Fruit fly (Drosophila melanogaster) whole organism, embryonic: Measurements from ENCODE around the gene CG13309.

Experiments used
- B-H1 ChIP-seq: fragments of 200-800 bp; sonication (Bioruptor generic); IDR thresholded peaks from 3 replicates; pipeline ENCODE4 v1.3.6; 2022; ENCODE audit warnings: missing biosample characterization, missing genetic modification characterization
- CG10654 ChIP-seq: fragments of 200-800 bp; sonication (Bioruptor generic); optimal IDR thresholded peaks from 2 replicates; lab custom pipeline; 2016; ENCODE audit warnings: missing biosample characterization, missing genetic modification characterization
- CG11504 ChIP-seq: fragments of 200-800 bp; sonication (Bioruptor generic); optimal IDR thresholded peaks from 3 replicates; lab custom pipeline; 2019; ENCODE audit warnings: missing biosample characterization, mild to moderate bottlenecking, missing genetic modification characterization, moderate library complexity
- CG12236 ChIP-seq: fragments of 200-800 bp; sonication (Bioruptor generic); optimal IDR thresholded peaks from 2 replicates; lab custom pipeline; 2016; ENCODE audit warnings: missing biosample characterization, missing genetic modification characterization
- CG12391 ChIP-seq: fragments of 200-800 bp; sonication (Bioruptor generic); optimal IDR thresholded peaks from 3 replicates; lab custom pipeline; 2018; ENCODE audit warnings: missing biosample characterization, mild to moderate bottlenecking, missing genetic modification characterization, moderate library complexity
- CG14014 ChIP-seq: fragments of 200-800 bp; sonication (Bioruptor generic); IDR thresholded peaks from 2 replicates; pipeline ENCODE4 v1.3.6; 2022; ENCODE audit warnings: missing biosample characterization, missing genetic modification characterization
- CG14965 ChIP-seq: fragments of 200-800 bp; sonication (Bioruptor generic); optimal IDR thresholded peaks from 2 replicates; lab custom pipeline; 2016; ENCODE audit warnings: missing biosample characterization, missing genetic modification characterization, borderline replicate concordance
- CG15601 ChIP-seq: fragments of 200-800 bp; sonication (Bioruptor generic); optimal IDR thresholded peaks from 3 replicates; lab custom pipeline; 2019; ENCODE audit warnings: missing biosample characterization, mild to moderate bottlenecking, missing genetic modification characterization, moderate library complexity
- CG18011 ChIP-seq: fragments of 200-800 bp; sonication (Bioruptor generic); optimal IDR thresholded peaks from 2 replicates; lab custom pipeline; 2017; ENCODE audit warnings: missing biosample characterization, missing genetic modification characterization, mild to moderate bottlenecking, moderate library complexity, missing genotype
- CG2712 ChIP-seq: fragments of 200-800 bp; optimal IDR thresholded peaks from 3 replicates; lab custom pipeline; 2019; ENCODE audit warnings: missing biosample characterization, mild to moderate bottlenecking, missing genetic modification characterization, moderate library complexity
- CG30020 ChIP-seq: fragments of 200-800 bp; optimal IDR thresholded peaks from 2 replicates; lab custom pipeline; 2019; ENCODE audit warnings: missing biosample characterization, mild to moderate bottlenecking, missing genetic modification characterization, moderate library complexity
- CG3847 ChIP-seq: fragments of 200-800 bp; sonication (Bioruptor generic); IDR thresholded peaks from 2 replicates; pipeline ENCODE4 v1.3.6; 2022; ENCODE audit warnings: missing biosample characterization, missing genetic modification characterization
- CG3995 ChIP-seq: fragments of 200-800 bp; sonication (Bioruptor generic); optimal IDR thresholded peaks from 3 replicates; lab custom pipeline; 2016; ENCODE audit warnings: missing biosample characterization, missing genetic modification characterization
- CG6683 ChIP-seq: fragments of 200-800 bp; sonication (Bioruptor generic); optimal IDR thresholded peaks from 2 replicates; lab custom pipeline; 2017; ENCODE audit warnings: missing biosample characterization, mild to moderate bottlenecking, missing genetic modification characterization, missing genetic modification reagents
- CG8281 ChIP-seq: fragments of 200-800 bp; sonication (Bioruptor generic); optimal IDR thresholded peaks from 2 replicates; lab custom pipeline; 2018; ENCODE audit warnings: missing biosample characterization, mild to moderate bottlenecking, missing genetic modification characterization, moderate library complexity
- CG8290 ChIP-seq, 3 experiments: fragments of 200-800 bp; sonication (Bioruptor generic); optimal IDR thresholded peaks; 2 replicates each; lab custom pipeline; 2016 to 2019; ENCODE audit warnings: missing biosample characterization in 3 of 3, missing genetic modification characterization in 3 of 3, mild to moderate bottlenecking in 2 of 3, moderate library complexity in 1 of 3
- CG9876 ChIP-seq: fragments of 200-800 bp; sonication (Bioruptor generic); optimal IDR thresholded peaks from 2 replicates; lab custom pipeline; 2016; ENCODE audit warnings: missing biosample characterization, missing genetic modification characterization
- CkIIα-i1 ChIP-seq: fragments of 200-800 bp; sonication (Bioruptor generic); IDR thresholded peaks from 2 replicates; pipeline ENCODE4 v1.3.6; 2022; ENCODE audit warnings: missing biosample characterization, missing genetic modification characterization
- D ChIP-seq, 2 experiments: fragments of 200-800 bp in 1 of 2; fragments of >200 bp in 1 of 2; sonication (Bioruptor generic) in 1 of 2; optimal IDR thresholded peaks; 2 replicates in 1 of 2; 3 replicates in 1 of 2; lab custom pipeline; 2017; ENCODE audit warnings: mild to moderate bottlenecking in 1 of 2, missing biosample characterization in 1 of 2, missing genetic modification characterization in 1 of 2, missing genetic modification reagents in 1 of 2
- D19B ChIP-seq: fragments of 200-800 bp; sonication (Bioruptor generic); optimal IDR thresholded peaks from 2 replicates; lab custom pipeline; 2017; ENCODE audit warnings: missing biosample characterization, mild to moderate bottlenecking, missing genetic modification characterization
- Dfd ChIP-seq, 2 experiments: fragments of >200 bp; optimal IDR thresholded peaks; 2 replicates each; lab custom pipeline; 2017; ENCODE audit warnings: missing biosample characterization in 2 of 2, missing genetic modification characterization in 2 of 2
- Dip2 ChIP-seq: fragments of 200-800 bp; sonication (Bioruptor generic); IDR thresholded peaks from 2 replicates; pipeline ENCODE4 v1.3.6; 2022; ENCODE audit warnings: missing biosample characterization, missing genetic modification characterization
- Dip3 ChIP-seq: fragments of 200-800 bp; sonication (Bioruptor generic); optimal IDR thresholded peaks from 3 replicates; lab custom pipeline; 2016; ENCODE audit warnings: missing biosample characterization, missing genetic modification characterization
- Doc2 ChIP-seq: fragments of 200-800 bp; sonication (Bioruptor generic); IDR thresholded peaks from 2 replicates; pipeline ENCODE4 v1.3.6; 2022; ENCODE audit warnings: missing biosample characterization, missing genetic modification characterization
- E2f2 ChIP-seq: fragments of 200-800 bp; sonication (Bioruptor generic); IDR thresholded peaks from 2 replicates; pipeline ENCODE4 v1.3.6; 2022; ENCODE audit warnings: missing biosample characterization, missing genetic modification characterization
- Eip74EF ChIP-seq, 2 experiments: fragments of 200-800 bp in 1 of 2; fragments of >200 bp in 1 of 2; sonication (Bioruptor generic) in 1 of 2; optimal IDR thresholded peaks; 2 replicates each; lab custom pipeline; 2017 to 2019; ENCODE audit warnings: missing biosample characterization in 2 of 2, missing genetic modification characterization in 2 of 2, mild to moderate bottlenecking in 1 of 2, moderate library complexity in 1 of 2
- Lim3 ChIP-seq: fragments of 200-800 bp; sonication (Bioruptor generic); IDR thresholded peaks from 2 replicates; pipeline ENCODE4 v1.3.6; 2022; ENCODE audit warnings: missing biosample characterization, missing genetic modification characterization
- Med ChIP-seq: fragments of 200-800 bp; sonication (Bioruptor generic); peaks from one replicate; lab custom pipeline; 2016; ENCODE audit warnings: missing biosample characterization, missing genetic modification characterization, mild to moderate bottlenecking, inconsistent platforms, moderate library complexity
- Rx ChIP-seq: fragments of 200-800 bp; sonication (Bioruptor generic); IDR thresholded peaks from 2 replicates; pipeline ENCODE4 v1.3.6; 2022; ENCODE audit warnings: missing biosample characterization, missing genetic modification characterization
- YL-1 ChIP-seq: fragments of 200-800 bp; sonication (Bioruptor generic); optimal IDR thresholded peaks from 3 replicates; lab custom pipeline; 2017; ENCODE audit warnings: missing biosample characterization, mild to moderate bottlenecking, missing genetic modification characterization
- az2 ChIP-seq: fragments of 200-800 bp; sonication (Bioruptor generic); optimal IDR thresholded peaks from 3 replicates; lab custom pipeline; 2016; ENCODE audit warnings: missing biosample characterization, missing genetic modification characterization
- bigmax ChIP-seq: fragments of 200-800 bp; sonication (Bioruptor generic); optimal IDR thresholded peaks from 2 replicates; lab custom pipeline; 2018; ENCODE audit warnings: missing biosample characterization, mild to moderate bottlenecking, missing genetic modification characterization
- disco-r ChIP-seq: fragments of 200-800 bp; sonication (Bioruptor generic); optimal IDR thresholded peaks from 2 replicates; lab custom pipeline; 2016; ENCODE audit warnings: missing biosample characterization, missing genetic modification characterization
- dpn ChIP-seq, 2 experiments: fragments of 200-800 bp; sonication (Bioruptor generic); optimal IDR thresholded peaks; 3 replicates each; lab custom pipeline; 2016; ENCODE audit warnings: missing biosample characterization in 2 of 2, missing genetic modification characterization in 2 of 2
- en ChIP-seq: fragments of 200-800 bp; sonication (Bioruptor generic); optimal IDR thresholded peaks from 2 replicates; lab custom pipeline; 2016; ENCODE audit warnings: missing biosample characterization, missing genetic modification characterization
- eyg ChIP-seq: fragments of 200-800 bp; sonication (Bioruptor generic); optimal IDR thresholded peaks from 3 replicates; lab custom pipeline; 2016; ENCODE audit warnings: missing biosample characterization, missing genetic modification characterization
- inv ChIP-seq: fragments of 200-800 bp; sonication (Bioruptor generic); IDR thresholded peaks from 2 replicates; pipeline ENCODE4 v1.3.6; 2022; ENCODE audit warnings: missing biosample characterization, missing genetic modification characterization; ENCODE audit not compliant: partially characterized antibody
- jing ChIP-seq: fragments of 200-800 bp; sonication (Bioruptor generic); optimal IDR thresholded peaks from 2 replicates; lab custom pipeline; 2018; ENCODE audit warnings: missing biosample characterization, mild to moderate bottlenecking, missing genetic modification characterization
- jumu ChIP-seq: fragments of 200-800 bp; sonication (Bioruptor generic); optimal IDR thresholded peaks from 3 replicates; lab custom pipeline; 2016; ENCODE audit warnings: missing biosample characterization, missing genetic modification characterization
- mirr ChIP-seq: fragments of 200-800 bp; sonication (Bioruptor generic); optimal IDR thresholded peaks from 3 replicates; lab custom pipeline; 2018; ENCODE audit warnings: missing biosample characterization, mild to moderate bottlenecking, missing genetic modification characterization
- oc ChIP-seq: fragments of 200-800 bp; sonication (Bioruptor generic); optimal IDR thresholded peaks from 2 replicates; lab custom pipeline; 2018; ENCODE audit warnings: missing biosample characterization, mild to moderate bottlenecking, missing genetic modification characterization, moderate library complexity
- pan ChIP-seq, 4 experiments: fragments of >200 bp in 3 of 4; fragments of 200-800 bp in 1 of 4; sonication (Bioruptor generic) in 1 of 4; optimal IDR thresholded peaks in 3 of 4; IDR thresholded peaks in 1 of 4; 2 replicates each; pipeline versions ENCODE4 v1.3.6 to Lab custom; 2017 to 2022; ENCODE audit warnings: missing biosample characterization in 2 of 4, missing genetic modification characterization in 2 of 4, mixed read lengths in 1 of 4
- pita ChIP-seq: fragments of 200-800 bp; sonication (Bioruptor generic); optimal IDR thresholded peaks from 2 replicates; lab custom pipeline; 2017; ENCODE audit warnings: missing biosample characterization, mild to moderate bottlenecking, missing genetic modification characterization
- rib ChIP-seq: fragments of 200-800 bp; sonication (Bioruptor generic); IDR thresholded peaks from 2 replicates; pipeline ENCODE4 v1.3.6; 2022; ENCODE audit warnings: missing biosample characterization, missing genetic modification characterization
- schlank ChIP-seq: fragments of 200-800 bp; sonication (Bioruptor generic); optimal IDR thresholded peaks from 2 replicates; lab custom pipeline; 2018; ENCODE audit warnings: missing biosample characterization, mild to moderate bottlenecking, missing genetic modification characterization
- sens ChIP-seq: fragments of 200-800 bp; sonication (Bioruptor generic); peaks from one replicate; lab custom pipeline; 2016; ENCODE audit warnings: missing biosample characterization, missing genetic modification characterization
- sob ChIP-seq: fragments of 200-800 bp; sonication (Bioruptor generic); IDR thresholded peaks from 2 replicates; pipeline ENCODE4 v1.3.6; 2022; ENCODE audit warnings: missing biosample characterization, missing genetic modification characterization
- tap ChIP-seq: fragments of 200-800 bp; optimal IDR thresholded peaks from 3 replicates; lab custom pipeline; 2019; ENCODE audit warnings: missing biosample characterization, mild to moderate bottlenecking, missing genetic modification characterization, moderate library complexity

Gene CG13309

dm6 chr3L:8765969-8766538 is 44.1 kb upstream of the CG13309 start (continued):
- TF ChIP-seq Lim3 (GFP tag; lab: Robert Waterston, UW) (peak; percentile 97), CG14965 (peak; percentile 81), CG3995 (GFP tag; lab: Kevin White, UChicago) (peak; percentile 82), Dip2 (GFP tag; lab: Robert Waterston, UW) (peak; percentile 78), Rx (GFP tag; lab: Robert Waterston, UW) (peak; percentile 95), CG12236 (peak; percentile 95), mirr (GFP tag; lab: Kevin White, UChicago) (peak; percentile 85), B-H1 (peak; percentile 97), YL-1 (GFP tag; lab: Kevin White, UChicago) (peak; percentile 92), CG10654 (peak; percentile 94), CG15601 (tag; lab: Kevin White, UChicago) (peak; percentile 97), pita (no peak), CG12391 (tag; lab: Kevin White, UChicago) (peak; percentile 98), CG11504 (peak; percentile 96), dpn (GFP tag; optimal IDR thresholded peaks at IDR 0.05; lab: Kevin White, UChicago) (peak; percentile 93 to 99), sob (GFP tag; lab: Robert Waterston, UW) (peak; percentile 98), eyg (GFP tag; lab: Kevin White, UChicago) (peak; percentile 81), Med (peak; percentile 98), az2 (GFP tag; lab: Kevin White, UChicago) (peak; percentile 99), disco-r (peak; percentile 97), CkIIα-i1 (GFP tag; lab: Robert Waterston, UW) (0 out of 2 replicates have a peak, but pooled peaks have one; percentile 42), bigmax (no peak), rib (GFP tag; lab: Robert Waterston, UW) (peak; percentile 94), D (optimal IDR thresholded peaks at IDR 0.05; lab: Kevin White, UChicago) (no peak), D (GFP tag; optimal IDR thresholded peaks at IDR 0.05; lab: Kevin White, UChicago) (peak; percentile 99), CG6683 (peak; percentile 94), oc (tag; lab: Kevin White, UChicago) (peak; percentile 96), en (GFP tag; lab: Kevin White, UChicago) (peak; percentile 96), CG8281 (peak; percentile 64), Doc2 (GFP tag; lab: Robert Waterston, UW) (peak; percentile 91), Eip74EF (GFP tag; optimal IDR thresholded peaks at IDR 0.05; lab: Kevin White, UChicago) (peak in 1 of 2 experiments; percentile 93), CG9876 (GFP tag; lab: Kevin White, UChicago) (peak; percentile 95), E2f2 (GFP tag; lab: Robert Waterston, UW) (peak; percentile 83), inv (GFP tag; lab: Robert Waterston, UW) (peak; percentile 43; the same call in 1 of the 2 replicates), CG2712 (tag; lab: Kevin White, UChicago) (peak; percentile 99), jing (GFP tag; lab: Kevin White, UChicago) (peak; percentile 98), CG14014 (GFP tag; lab: Robert Waterston, UW) (peak; percentile 98), CG8290 (GFP tag; optimal IDR thresholded peaks at IDR 0.05; lab: Kevin White, UChicago) (peak; percentile 75), CG8290 (tag; optimal IDR thresholded peaks at IDR 0.05; lab: Kevin White, UChicago) (peak; percentile 93 to 95), CG30020 (tag; lab: Kevin White, UChicago) (peak; percentile 90), schlank (tag; lab: Kevin White, UChicago) (peak; percentile 94), D19B (GFP tag; lab: Kevin White, UChicago) (peak; percentile 87), jumu (GFP tag; lab: Kevin White, UChicago) (peak; percentile 98), CG18011 (peak; percentile 90), sens (GFP tag; lab: Kevin White, UChicago) (peak; percentile 100), Dfd (GFP tag; optimal IDR thresholded peaks at IDR 0.05; lab: Kevin White, UChicago) (no peak), Dip3 (GFP tag; lab: Kevin White, UChicago) (peak; percentile 98), tap (peak; percentile 92), CG3847 (GFP tag; lab: Robert Waterston, UW) (peak; percentile 98), pan (optimal IDR thresholded peaks at IDR 0.05; lab: Kevin White, UChicago) (no peak), pan (GFP tag; optimal IDR thresholded peaks at IDR 0.05 in 1 of 2, IDR thresholded peaks at IDR 0.05 in 1 of 2) (peak in 1 of 2 experiments; percentile 99)
